Fruit fly (Drosophila melanogaster): ENCODE measurements around the gene CG2493.
"Not testable (repeated sequence)": the region's sequence is repeated elsewhere in the genome, so short reads cannot be mapped to it uniquely, and the experiment has no call there.

Gene CG2493

DNA sequence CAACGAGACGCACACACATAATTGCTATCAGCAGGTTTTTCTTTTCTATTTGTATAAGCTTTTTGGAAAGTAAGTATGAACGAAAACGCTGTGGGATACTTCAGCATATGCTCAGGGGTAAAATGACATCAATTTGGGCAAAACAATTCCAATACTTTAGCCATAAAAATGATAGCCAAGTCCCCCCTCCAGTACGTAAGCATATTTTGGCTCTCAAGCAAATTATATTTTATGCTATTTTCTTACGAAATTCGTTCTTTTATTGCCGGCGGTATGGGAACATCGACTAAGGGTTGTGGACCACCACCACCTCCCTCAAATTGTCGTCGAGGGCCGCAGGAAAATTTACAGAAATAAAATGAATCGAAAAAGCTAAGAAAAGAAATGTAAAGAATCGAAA, 10.0 kb upstream of the CG2493 start, which contains the start of gene CG43233:
Gene CG43233, minus strand, starts transcription at position 101 of the 400 bp plus-strand sequence.
- TF ChIP-seq Sin3A (optimal IDR thresholded peaks at IDR 0.05) (no peak), ttk (optimal IDR thresholded peaks at IDR 0.05) (no peak), Myc (optimal IDR thresholded peaks at IDR 0.05) (no peak), insv (optimal IDR thresholded peaks at IDR 0.05) (no peak), psq (optimal IDR thresholded peaks at IDR 0.05) (no peak), h (optimal IDR thresholded peaks at IDR 0.05) (no peak)

DNA sequence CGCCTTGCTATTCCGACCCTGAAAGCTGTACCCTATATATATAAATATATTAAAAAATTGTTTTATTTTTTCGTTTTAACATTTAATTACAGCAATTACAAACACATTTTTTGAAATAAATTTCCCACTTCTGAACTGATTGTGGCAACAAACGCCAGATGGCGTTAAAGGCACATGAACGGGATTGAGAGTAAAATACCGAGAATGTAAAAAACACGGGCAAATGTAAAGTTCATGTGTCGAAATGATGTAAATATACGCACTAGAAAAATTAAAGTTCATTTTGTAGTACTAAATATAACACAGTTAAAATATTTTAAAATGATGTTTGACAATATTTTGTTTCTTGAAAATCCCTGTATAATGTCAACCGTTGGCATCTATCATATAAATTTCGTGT, 1.1 kb upstream of the CG2493 start:
- TF ChIP-seq insv (optimal IDR thresholded peaks at IDR 0.05) (no peak), h (optimal IDR thresholded peaks at IDR 0.05) (no peak), Sin3A (optimal IDR thresholded peaks at IDR 0.05) (no peak), psq (optimal IDR thresholded peaks at IDR 0.05) (no peak), ttk (optimal IDR thresholded peaks at IDR 0.05) (no peak), Myc (optimal IDR thresholded peaks at IDR 0.05) (no peak)

DNA sequence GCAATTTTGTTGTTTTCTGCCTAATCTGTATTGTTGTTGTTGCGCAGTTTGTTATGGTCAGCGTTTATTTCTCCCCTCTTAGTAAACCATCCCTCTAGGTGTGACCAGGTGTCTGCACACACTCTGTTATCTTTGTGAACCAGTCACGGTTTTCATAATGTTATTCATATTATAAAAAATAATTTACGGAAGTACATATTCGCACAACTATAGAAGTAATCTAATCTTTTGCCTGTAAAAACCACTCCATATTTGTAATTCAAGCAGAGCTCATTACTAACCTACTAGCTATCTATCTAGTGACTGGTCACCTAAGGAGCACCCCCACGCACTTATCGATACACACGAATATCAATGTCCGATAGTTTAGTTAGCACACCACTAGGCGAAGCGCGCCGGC, 4.3 kb downstream of the CG2493 start, which contains the start of the genes CG18858 and Cdc23:
Gene CG18858, minus strand, starts transcription at position 101 of the 400 bp plus-strand sequence.
Gene Cdc23, plus strand, starts transcription at position 368 of the 400 bp plus-strand sequence.
- not testable (repeated sequence) for TF ChIP-seq h, Sin3A, psq (optimal IDR thresholded peaks at IDR 0.05)

DNA sequence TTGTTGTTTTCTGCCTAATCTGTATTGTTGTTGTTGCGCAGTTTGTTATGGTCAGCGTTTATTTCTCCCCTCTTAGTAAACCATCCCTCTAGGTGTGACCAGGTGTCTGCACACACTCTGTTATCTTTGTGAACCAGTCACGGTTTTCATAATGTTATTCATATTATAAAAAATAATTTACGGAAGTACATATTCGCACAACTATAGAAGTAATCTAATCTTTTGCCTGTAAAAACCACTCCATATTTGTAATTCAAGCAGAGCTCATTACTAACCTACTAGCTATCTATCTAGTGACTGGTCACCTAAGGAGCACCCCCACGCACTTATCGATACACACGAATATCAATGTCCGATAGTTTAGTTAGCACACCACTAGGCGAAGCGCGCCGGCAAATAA, 13.4 kb downstream of the CG2493 start, which contains the start of the genes CG31683 and CG31687:
Gene CG31683, minus strand, starts transcription at position 101 of the 400 bp plus-strand sequence.
Gene CG31687, plus strand, starts transcription at position 362 of the 400 bp plus-strand sequence.
- not testable (repeated sequence) for TF ChIP-seq Myc, psq, Sin3A (optimal IDR thresholded peaks at IDR 0.05)

DNA sequence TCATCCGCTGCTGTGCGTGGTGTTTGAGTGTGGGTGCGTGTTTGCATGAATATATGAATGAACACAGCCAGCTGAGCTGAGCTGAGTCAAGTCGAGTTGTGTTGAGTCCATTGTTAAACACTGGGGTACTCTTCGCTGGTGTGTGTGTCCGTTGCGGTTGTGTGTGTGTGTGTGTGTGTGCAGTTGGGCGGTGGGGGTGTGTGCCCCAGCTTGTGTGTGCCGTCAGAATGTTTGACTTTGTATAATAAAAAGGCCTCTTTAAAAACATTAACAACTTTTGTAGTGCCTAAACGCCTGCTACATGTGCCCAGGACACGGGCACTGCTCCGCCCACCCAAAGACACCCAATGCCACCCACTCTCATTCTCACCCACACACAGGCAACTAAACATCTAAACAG, 24.8 kb downstream of the CG2493 start:
- TF ChIP-seq h (optimal IDR thresholded peaks at IDR 0.05): no peak
- TF ChIP-seq insv (optimal IDR thresholded peaks at IDR 0.05): no peak
- TF ChIP-seq ttk (optimal IDR thresholded peaks at IDR 0.05): no peak
- no peak for TF ChIP-seq Sin3A (optimal IDR thresholded peaks at IDR 0.05)
- TF ChIP-seq Myc (optimal IDR thresholded peaks at IDR 0.05): no peak
- TF ChIP-seq psq (optimal IDR thresholded peaks at IDR 0.05): no peak

DNA sequence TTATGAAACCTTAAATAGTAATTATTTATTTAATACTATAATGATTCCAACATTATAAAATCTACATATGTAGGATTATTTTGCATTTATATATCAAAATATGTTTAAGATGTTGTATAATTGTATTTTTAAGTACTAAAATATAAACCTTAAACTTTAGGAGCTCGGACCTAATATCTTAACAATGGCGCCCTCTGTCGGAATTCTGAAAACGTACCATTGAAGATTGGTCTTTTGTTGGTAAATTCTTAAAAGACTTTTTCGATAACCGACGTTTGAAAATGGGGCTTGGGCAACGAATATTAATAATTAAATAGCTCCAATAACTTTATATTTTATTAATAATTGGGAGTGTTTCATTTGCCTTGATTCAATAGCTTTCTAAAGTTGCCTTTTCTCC, 25.4 kb downstream of the CG2493 start:
- TF ChIP-seq psq (optimal IDR thresholded peaks at IDR 0.05) (no peak), ttk (optimal IDR thresholded peaks at IDR 0.05) (no peak), insv (optimal IDR thresholded peaks at IDR 0.05) (no peak), Myc (optimal IDR thresholded peaks at IDR 0.05) (no peak), h (optimal IDR thresholded peaks at IDR 0.05) (no peak), Sin3A (optimal IDR thresholded peaks at IDR 0.05) (no peak)

DNA sequence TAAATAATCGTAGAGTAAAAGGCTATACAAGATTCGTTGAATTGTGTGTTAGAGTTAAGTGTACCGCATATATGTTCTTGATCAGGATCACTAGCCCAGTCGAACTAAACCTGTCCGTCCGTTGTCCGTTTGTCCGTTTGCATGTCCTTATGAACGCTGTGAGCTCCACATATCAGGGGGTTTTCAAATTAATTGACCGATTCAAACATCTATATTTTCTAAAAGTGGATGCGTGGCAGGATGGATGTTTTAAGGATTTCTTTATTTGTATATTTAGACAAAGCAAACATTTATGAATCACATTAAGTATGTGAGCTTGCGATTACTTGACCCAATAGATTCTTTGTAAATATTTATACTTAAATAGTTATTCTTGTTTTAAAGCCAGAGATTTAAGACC, 28.0 kb downstream of the CG2493 start:
- TF ChIP-seq Myc (optimal IDR thresholded peaks at IDR 0.05) (no peak), h (optimal IDR thresholded peaks at IDR 0.05) (no peak), Sin3A (optimal IDR thresholded peaks at IDR 0.05) (no peak), ttk (optimal IDR thresholded peaks at IDR 0.05) (no peak), psq (optimal IDR thresholded peaks at IDR 0.05) (no peak), insv (optimal IDR thresholded peaks at IDR 0.05) (no peak)

DNA sequence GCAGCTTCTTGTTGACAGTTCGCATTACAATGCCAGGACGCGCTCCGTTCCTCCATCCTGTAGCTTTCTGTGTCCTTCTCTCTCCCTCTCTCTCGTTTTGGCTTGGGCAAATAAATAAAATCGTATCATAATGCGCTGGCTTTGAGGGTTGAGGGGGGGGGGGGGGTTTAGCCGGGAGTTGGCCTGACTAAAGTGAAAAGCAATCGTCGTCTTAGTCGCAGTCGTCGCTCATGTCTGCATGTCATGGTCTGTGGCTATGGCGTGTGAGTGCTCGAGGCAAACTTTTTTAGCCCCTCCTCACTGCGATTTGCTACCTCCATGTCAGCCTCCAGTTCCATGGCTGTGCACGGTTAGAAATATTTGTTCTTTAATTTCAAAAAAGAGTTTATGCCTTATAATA, 28.5 kb downstream of the CG2493 start:
- TF ChIP-seq Sin3A (optimal IDR thresholded peaks at IDR 0.05) (no peak), ttk (optimal IDR thresholded peaks at IDR 0.05) (no peak), Myc (optimal IDR thresholded peaks at IDR 0.05) (no peak), h (optimal IDR thresholded peaks at IDR 0.05) (no peak), insv (optimal IDR thresholded peaks at IDR 0.05) (no peak), psq (optimal IDR thresholded peaks at IDR 0.05) (no peak)

DNA sequence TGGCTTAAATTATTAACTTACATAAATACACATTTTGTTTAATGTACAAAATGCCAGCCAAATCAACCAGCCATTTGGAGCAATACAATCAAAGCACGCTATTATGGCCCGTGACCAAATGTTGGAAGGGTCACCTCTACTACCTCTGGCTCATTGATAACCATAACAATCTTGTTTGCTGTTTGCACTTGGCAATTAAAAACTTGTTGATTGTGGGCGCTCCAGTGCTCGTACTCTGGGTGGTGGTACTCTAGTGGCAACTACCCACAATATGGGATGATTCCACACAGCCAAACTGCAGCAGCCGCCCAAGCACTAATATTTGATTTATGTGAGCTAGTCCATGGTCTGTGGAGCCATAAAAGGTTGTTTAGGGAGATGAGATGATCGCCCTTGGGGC, 32.0 kb downstream of the CG2493 start:
- TF ChIP-seq psq (optimal IDR thresholded peaks at IDR 0.05) (no peak), Myc (optimal IDR thresholded peaks at IDR 0.05) (no peak), h (optimal IDR thresholded peaks at IDR 0.05) (no peak), ttk (optimal IDR thresholded peaks at IDR 0.05) (no peak), insv (optimal IDR thresholded peaks at IDR 0.05) (no peak), Sin3A (optimal IDR thresholded peaks at IDR 0.05) (no peak)

DNA sequence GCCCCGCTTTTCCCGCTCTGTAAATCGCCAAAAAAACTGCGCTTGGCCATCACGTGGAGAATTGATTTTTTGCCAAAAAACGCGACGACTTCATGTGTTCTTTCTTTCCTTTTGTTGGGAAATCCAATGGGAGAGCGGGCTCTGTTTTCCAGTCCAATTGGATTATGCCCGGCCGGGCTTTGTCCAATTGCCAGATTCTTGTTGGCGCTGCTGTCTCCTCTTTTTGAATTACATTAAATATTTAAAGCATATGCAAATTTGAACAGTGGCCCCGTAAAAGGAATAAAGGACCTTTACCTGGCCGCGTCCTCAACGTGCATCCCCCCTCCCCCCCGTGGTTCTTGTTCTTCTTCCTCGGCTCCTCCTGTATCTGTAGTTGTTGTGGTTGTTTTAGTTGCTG, 33.8 kb downstream of the CG2493 start:
- TF ChIP-seq h (optimal IDR thresholded peaks at IDR 0.05): no peak
- TF ChIP-seq Myc (optimal IDR thresholded peaks at IDR 0.05): no peak
- no peak for TF ChIP-seq insv (optimal IDR thresholded peaks at IDR 0.05)
- TF ChIP-seq Sin3A (optimal IDR thresholded peaks at IDR 0.05): no peak
- TF ChIP-seq ttk (optimal IDR thresholded peaks at IDR 0.05): no peak
- TF ChIP-seq psq (optimal IDR thresholded peaks at IDR 0.05): no peak

DNA sequence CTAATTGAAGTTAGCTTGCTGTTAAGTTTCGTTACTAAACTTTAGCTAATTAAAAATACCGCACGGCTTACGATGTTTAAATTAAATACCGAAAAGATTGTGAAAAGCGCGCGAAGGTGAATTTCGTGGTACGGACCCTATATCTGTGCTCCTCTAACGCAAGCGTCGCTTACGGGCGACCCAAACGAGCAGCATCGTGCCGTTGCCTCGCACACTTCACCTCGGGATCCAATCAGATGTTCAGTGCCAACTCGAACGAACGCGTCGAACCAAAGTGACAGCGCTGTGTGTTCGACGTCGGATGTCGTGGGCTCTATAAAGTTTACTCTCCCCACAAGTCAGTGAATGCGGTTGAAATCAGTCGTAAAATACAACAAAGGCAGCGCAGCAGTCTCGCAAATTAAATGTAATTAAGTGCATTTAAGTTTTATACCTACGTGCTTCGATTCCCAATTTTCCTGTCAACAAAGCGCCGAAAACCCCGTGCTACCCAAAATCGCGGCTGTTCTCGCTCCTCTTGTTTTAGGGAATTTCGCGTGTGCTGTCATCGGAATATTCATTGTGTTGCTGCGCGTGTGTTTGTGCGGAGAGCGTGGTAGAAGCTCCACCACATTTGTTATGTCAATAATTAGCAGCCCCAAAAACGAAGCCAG, 34.4 kb downstream of the CG2493 start:
- TF ChIP-seq h (optimal IDR thresholded peaks at IDR 0.05) (no peak), insv (optimal IDR thresholded peaks at IDR 0.05) (no peak), ttk (optimal IDR thresholded peaks at IDR 0.05) (no peak), Sin3A (optimal IDR thresholded peaks at IDR 0.05) (no peak), Myc (optimal IDR thresholded peaks at IDR 0.05) (no peak), psq (optimal IDR thresholded peaks at IDR 0.05) (no peak)

DNA sequence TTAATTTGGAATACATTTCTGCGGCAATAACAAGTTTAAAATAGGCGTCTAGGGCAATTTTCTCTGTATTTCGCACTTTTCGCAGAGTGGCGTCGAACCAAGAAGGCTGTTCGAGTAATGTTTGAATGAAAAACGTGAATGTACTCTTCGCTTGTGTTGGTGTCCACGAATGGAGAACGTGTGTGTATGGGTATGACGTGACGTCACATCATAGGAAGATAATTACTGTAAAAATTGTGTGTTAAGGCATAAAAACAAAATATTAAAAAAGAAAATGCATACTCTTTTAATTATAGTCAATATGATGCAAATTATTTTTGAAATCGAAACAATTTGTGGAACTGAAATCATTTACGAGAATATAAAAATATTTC, 34.9 kb downstream of the CG2493 start:
- no peak for TF ChIP-seq Myc (optimal IDR thresholded peaks at IDR 0.05)
- TF ChIP-seq h (optimal IDR thresholded peaks at IDR 0.05): no peak
- no peak for TF ChIP-seq insv (optimal IDR thresholded peaks at IDR 0.05)
- TF ChIP-seq Sin3A (optimal IDR thresholded peaks at IDR 0.05): no peak
- TF ChIP-seq ttk (optimal IDR thresholded peaks at IDR 0.05): no peak
- no peak for TF ChIP-seq psq (optimal IDR thresholded peaks at IDR 0.05)

DNA sequence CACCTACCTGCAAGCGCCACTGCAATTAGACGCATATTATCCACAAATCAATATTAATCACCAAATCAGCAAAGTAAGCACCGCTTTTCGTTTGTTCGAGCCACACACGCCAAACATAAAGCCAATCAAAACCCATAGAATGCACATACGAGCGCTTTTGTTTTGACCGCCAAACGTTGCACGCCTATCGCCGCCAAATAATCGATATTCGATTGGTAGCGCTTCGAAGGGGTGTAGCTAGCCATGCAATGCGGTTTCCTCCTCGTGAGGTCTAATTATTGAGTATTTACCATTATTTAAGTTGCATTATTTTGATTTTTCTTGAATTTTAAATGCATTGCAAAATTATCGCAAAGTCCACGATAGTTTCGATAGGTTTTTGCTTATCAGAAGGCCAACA, 35.8 kb downstream of the CG2493 start:
- TF ChIP-seq ttk (optimal IDR thresholded peaks at IDR 0.05): no peak
- no peak for TF ChIP-seq psq (optimal IDR thresholded peaks at IDR 0.05)
- TF ChIP-seq h (optimal IDR thresholded peaks at IDR 0.05): no peak
- TF ChIP-seq Myc (optimal IDR thresholded peaks at IDR 0.05): no peak
- no peak for TF ChIP-seq insv (optimal IDR thresholded peaks at IDR 0.05)
- TF ChIP-seq Sin3A (optimal IDR thresholded peaks at IDR 0.05): no peak
